Worm (Caenorhabditis elegans): ENCODE data around the gene sra-30.

sra-30 gene

DNA sequence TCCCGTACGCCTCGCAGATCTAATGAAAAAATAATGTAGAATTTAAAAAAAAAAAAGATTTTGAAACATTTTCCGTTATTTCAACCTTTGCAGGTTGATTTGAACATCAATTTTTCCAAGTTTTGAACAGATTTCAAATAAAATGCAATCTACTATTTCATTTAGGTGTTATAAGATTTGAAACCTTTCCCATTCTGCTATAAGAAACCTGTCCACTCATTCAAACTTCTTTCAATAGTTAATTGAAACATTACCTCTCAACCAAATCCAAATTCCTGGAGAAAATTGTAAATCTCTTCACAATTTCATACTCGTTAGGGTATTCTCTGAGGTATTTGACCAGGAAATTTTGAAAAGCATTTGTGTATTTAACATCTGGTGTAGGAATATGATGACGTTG is 11.9 kb upstream of the sra-30 start:
- TF ChIP-seq B0310.2 (tag; optimal IDR thresholded peaks at IDR 0.05) (no peak), sea-1 (GFP tag; conservative IDR thresholded peaks at IDR 0.05) (no peak), ama-1 (optimal IDR thresholded peaks at IDR 0.05) (no peak), ets-7 (tag; optimal IDR thresholded peaks at IDR 0.05) (no peak), aly-1 (tag; optimal IDR thresholded peaks at IDR 0.05) (no peak), flt-1 (GFP tag; IDR thresholded peaks at IDR 0.05) (no peak), scrt-1 (GFP tag; IDR thresholded peaks at IDR 0.05) (no peak), hmg-4 (GFP tag; optimal IDR thresholded peaks at IDR 0.05) (no peak)

DNA sequence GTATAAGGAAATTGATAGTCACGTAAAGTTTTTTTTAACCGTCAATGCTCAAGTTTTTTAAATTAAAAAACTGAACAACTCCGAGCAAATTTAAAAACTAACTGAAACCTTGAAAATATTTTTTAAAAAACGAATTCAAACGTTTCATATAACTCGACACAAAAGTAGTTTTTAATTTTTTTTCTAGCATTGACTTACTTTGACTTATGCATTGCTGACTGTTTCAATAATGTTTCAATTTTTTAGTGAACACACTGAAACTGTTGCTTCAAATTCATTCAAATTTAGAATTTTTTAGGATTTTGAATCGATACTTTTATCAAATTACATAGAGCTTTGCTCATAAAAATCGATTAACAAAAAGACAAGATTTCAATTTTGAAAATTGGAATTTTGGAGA is 7.7 kb upstream of the sra-30 start:
- TF ChIP-seq ama-1 (optimal IDR thresholded peaks at IDR 0.05) (no peak), hmg-4 (GFP tag; optimal IDR thresholded peaks at IDR 0.05) (no peak), ets-7 (tag; optimal IDR thresholded peaks at IDR 0.05) (no peak), tbx-11 (GFP tag; IDR thresholded peaks at IDR 0.05) (no peak), tbx-37 (GFP tag; conservative IDR thresholded peaks at IDR 0.05) (no peak), F13C5.2 (tag; optimal IDR thresholded peaks at IDR 0.05) (no peak), hnd-1 (tag; optimal IDR thresholded peaks at IDR 0.05) (no peak), pes-1 (GFP tag; IDR thresholded peaks at IDR 0.05) (no peak), B0310.2 (tag; optimal IDR thresholded peaks at IDR 0.05) (no peak), scrt-1 (GFP tag; IDR thresholded peaks at IDR 0.05) (no peak), ceh-36 (tag; optimal IDR thresholded peaks at IDR 0.05) (no peak), sea-1 (GFP tag; conservative IDR thresholded peaks at IDR 0.05) (no peak), flt-1 (GFP tag; IDR thresholded peaks at IDR 0.05) (no peak), hmbx-1 (tag; optimal IDR thresholded peaks at IDR 0.05) (no peak), aly-1 (tag; optimal IDR thresholded peaks at IDR 0.05) (no peak), ceh-13 (GFP tag; optimal IDR thresholded peaks at IDR 0.05) (no peak), tra-4 (tag; optimal IDR thresholded peaks at IDR 0.05) (no peak)

- TF ChIP-seq aly-1 (tag; optimal IDR thresholded peaks at IDR 0.05) = no peak
- no peak for TF ChIP-seq scrt-1 (GFP tag; IDR thresholded peaks at IDR 0.05)
- TF ChIP-seq tbx-37 (GFP tag; conservative IDR thresholded peaks at IDR 0.05) = no peak
Observed at ce11 chrIV:15206649-15207048, 3.8 kb upstream of the sra-30 start.

DNA sequence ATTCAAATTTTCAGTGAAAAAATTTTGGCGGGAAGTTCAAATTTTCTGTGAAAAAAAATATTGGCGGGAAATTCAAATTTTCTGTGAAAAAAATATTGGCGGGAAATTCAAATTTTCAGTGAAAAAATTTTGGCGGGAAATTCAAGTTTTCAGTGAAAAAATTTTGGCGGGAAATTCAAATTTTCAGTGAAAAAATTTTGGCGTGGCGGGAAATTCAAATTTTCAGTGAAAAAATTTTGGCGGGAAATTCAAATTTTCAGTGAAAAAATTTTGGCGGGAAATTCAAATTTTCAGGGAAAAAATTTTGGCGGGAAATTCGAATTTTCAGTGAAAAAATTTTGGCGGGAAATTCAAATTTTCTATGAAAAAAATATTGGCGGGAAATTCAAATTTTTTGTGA is 13.4 kb downstream of the sra-30 start:
- 0 out of 2 replicates have a peak, but pooled peaks have one; percentile 64 for TF ChIP-seq sea-1 (GFP tag; conservative IDR thresholded peaks at IDR 0.05)
- peak; percentile 70 for TF ChIP-seq tbx-37 (GFP tag; conservative IDR thresholded peaks at IDR 0.05)
- TF ChIP-seq flt-1 (GFP tag; IDR thresholded peaks at IDR 0.05) = 0 out of 2 replicates have a peak, but pooled peaks have one; percentile 35
- TF ChIP-seq pes-1 (GFP tag; IDR thresholded peaks at IDR 0.05) = peak; percentile 81
- TF ChIP-seq scrt-1 (GFP tag; IDR thresholded peaks at IDR 0.05) = 0 out of 2 replicates have a peak, but pooled peaks have one; percentile 15

DNA sequence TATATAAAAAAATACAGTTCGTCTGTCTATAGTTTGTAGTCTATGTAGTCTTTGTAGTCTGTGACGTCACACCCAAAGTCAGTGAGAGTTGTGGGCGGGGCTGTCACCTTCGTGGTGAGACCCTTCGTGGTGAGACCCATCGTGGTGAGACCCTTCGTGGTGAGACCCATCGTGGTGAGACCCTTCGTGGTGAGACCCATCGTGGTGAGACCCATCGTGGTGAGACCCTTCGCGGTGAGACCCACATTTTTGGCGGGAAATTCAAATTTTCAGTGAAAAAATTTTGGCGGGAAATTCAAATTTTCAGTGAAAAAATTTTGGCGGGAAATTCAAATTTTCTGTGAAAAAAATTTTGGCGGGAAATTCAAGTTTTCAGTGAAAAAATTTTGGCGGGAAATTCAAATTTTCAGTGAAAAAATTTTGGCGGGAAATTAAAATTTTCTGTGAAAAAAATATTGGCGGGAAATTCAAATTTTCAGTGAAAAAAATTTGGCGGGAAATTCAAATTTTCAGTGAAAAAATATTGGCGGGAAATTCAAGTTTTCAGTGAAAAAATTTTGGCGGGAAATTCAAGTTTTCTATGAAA is 14.4 kb downstream of the sra-30 start:
- TF ChIP-seq pes-1 (GFP tag; IDR thresholded peaks at IDR 0.05) (peak; percentile 52), sea-1 (GFP tag; conservative IDR thresholded peaks at IDR 0.05) (peak; percentile 62; the same call in 1 of the 2 replicates), tbx-11 (GFP tag; IDR thresholded peaks at IDR 0.05) (0 out of 2 replicates have a peak, but pooled peaks have one; percentile 25)

- no peak for TF ChIP-seq ceh-13 (GFP tag; optimal IDR thresholded peaks at IDR 0.05)
- TF ChIP-seq pes-1 (GFP tag; IDR thresholded peaks at IDR 0.05) = no peak
- TF ChIP-seq hnd-1 (tag; optimal IDR thresholded peaks at IDR 0.05) = no peak
- TF ChIP-seq tbx-11 (GFP tag; IDR thresholded peaks at IDR 0.05) = no peak
- TF ChIP-seq hmg-4 (GFP tag; optimal IDR thresholded peaks at IDR 0.05) = no peak
- no peak for TF ChIP-seq F13C5.2 (tag; optimal IDR thresholded peaks at IDR 0.05)
- no peak for TF ChIP-seq ama-1 (optimal IDR thresholded peaks at IDR 0.05)
- TF ChIP-seq scrt-1 (GFP tag; IDR thresholded peaks at IDR 0.05) = no peak
- TF ChIP-seq aly-1 (tag; optimal IDR thresholded peaks at IDR 0.05) = no peak
- no peak for TF ChIP-seq tbx-37 (GFP tag; conservative IDR thresholded peaks at IDR 0.05)
- no peak for TF ChIP-seq tra-4 (tag; optimal IDR thresholded peaks at IDR 0.05)
- TF ChIP-seq sea-1 (GFP tag; conservative IDR thresholded peaks at IDR 0.05) = no peak
- TF ChIP-seq hmbx-1 (tag; optimal IDR thresholded peaks at IDR 0.05) = no peak
- no peak for TF ChIP-seq ceh-36 (tag; optimal IDR thresholded peaks at IDR 0.05)
- no peak for TF ChIP-seq B0310.2 (tag; optimal IDR thresholded peaks at IDR 0.05)
- TF ChIP-seq flt-1 (GFP tag; IDR thresholded peaks at IDR 0.05) = no peak
- no peak for TF ChIP-seq ets-7 (tag; optimal IDR thresholded peaks at IDR 0.05)
Observed at ce11 chrIV:15187517-15188181, 15.2 kb downstream of the sra-30 start.

DNA sequence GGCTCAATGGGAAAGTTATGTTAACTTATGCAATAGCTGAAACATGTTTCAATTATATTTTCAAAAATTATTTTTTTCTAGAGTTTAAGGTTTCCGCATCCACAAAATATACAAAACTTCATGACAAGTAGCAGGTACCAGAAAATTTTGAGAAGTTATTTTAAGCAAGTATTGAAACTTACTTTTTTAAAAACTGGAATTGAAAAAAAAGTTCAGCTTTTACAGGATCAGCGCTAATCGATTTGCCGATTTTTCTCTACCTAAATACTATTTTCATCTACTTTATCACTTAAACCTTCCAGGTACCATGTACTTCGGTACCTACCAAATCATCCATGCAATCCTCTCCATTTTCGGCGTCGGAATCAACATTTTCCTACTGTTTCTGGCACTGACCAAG is 23.2 kb downstream of the sra-30 start, which contains the start of gene srd-23:
srd-23 (plus strand) TSS at position 301 of the 400 bp plus-strand sequence.
- TF ChIP-seq hnd-1 (tag; optimal IDR thresholded peaks at IDR 0.05) (no peak), ets-7 (tag; optimal IDR thresholded peaks at IDR 0.05) (no peak), tbx-11 (GFP tag; IDR thresholded peaks at IDR 0.05) (no peak), pes-1 (GFP tag; IDR thresholded peaks at IDR 0.05) (no peak), ceh-36 (tag; optimal IDR thresholded peaks at IDR 0.05) (no peak), ceh-13 (GFP tag; optimal IDR thresholded peaks at IDR 0.05) (no peak), B0310.2 (tag; optimal IDR thresholded peaks at IDR 0.05) (no peak), hmg-4 (GFP tag; optimal IDR thresholded peaks at IDR 0.05) (no peak), scrt-1 (GFP tag; IDR thresholded peaks at IDR 0.05) (no peak), flt-1 (GFP tag; IDR thresholded peaks at IDR 0.05) (no peak), hmbx-1 (tag; optimal IDR thresholded peaks at IDR 0.05) (no peak)

Data from whole organism, early embryonic.